Fruit fly (Drosophila melanogaster) whole organism, wandering third instar larva: ENCODE data around the gene Lkr.

Source experiments
- Dif ChIP-seq: fragments of 200-275, 200-300 bp; sonication (Bioruptor generic); optimal IDR thresholded peaks from 2 replicates; lab custom pipeline; 2018; ENCODE audit warnings: missing biosample characterization, missing genetic modification characterization; ENCODE audit not compliant: partially characterized antibody
- Hr78 ChIP-seq: fragments of >200 bp; optimal IDR thresholded peaks from 2 replicates; lab custom pipeline; 2017; ENCODE audit warnings: missing biosample characterization, missing genetic modification characterization
- Jra ChIP-seq: sonication (Bioruptor generic); optimal IDR thresholded peaks from 2 replicates; lab custom pipeline; 2016; ENCODE audit warnings: missing biosample characterization, missing genetic modification characterization
- br ChIP-seq: fragments of 200-800 bp; sonication (Bioruptor generic); optimal IDR thresholded peaks from 2 replicates; lab custom pipeline; 2016; ENCODE audit warnings: missing biosample characterization, missing genetic modification characterization
- jim ChIP-seq: fragments of 175-275, 200-325 bp; sonication (Bioruptor generic); optimal IDR thresholded peaks from 2 replicates; lab custom pipeline; 2016; ENCODE audit warnings: missing biosample characterization, mild to moderate bottlenecking, missing genetic modification characterization
- usp ChIP-seq: fragments of >200 bp; optimal IDR thresholded peaks from 2 replicates; lab custom pipeline; 2017; ENCODE audit warnings: missing biosample characterization, missing genetic modification characterization

dm6 chr3L:5561341-5561740 is 32.2 kb upstream of the Lkr start, which contains the start of gene sinu:
- no peak for TF ChIP-seq Hr78
- TF ChIP-seq br (GFP tag; lab: Kevin White, UChicago): no peak
- TF ChIP-seq Dif: no peak
- no peak for TF ChIP-seq jim (GFP tag; lab: Kevin White, UChicago)
- TF ChIP-seq Jra (GFP tag; lab: Kevin White, UChicago): no peak
- TF ChIP-seq usp (GFP tag; lab: Kevin White, UChicago): no peak
